Fruit fly (Drosophila melanogaster) whole organism, prepupa: ENCODE results near the gene Targ2.

ENCODE experiments used
- CG11294 ChIP-seq: fragments of 200-800 bp; sonication (Bioruptor generic); IDR thresholded peaks from 2 replicates; pipeline ENCODE4 v1.3.6; 2022; ENCODE audit warnings: missing biosample characterization, missing genetic modification characterization
- CG11762 ChIP-seq: fragments of 200-800 bp; sonication (Bioruptor generic); optimal IDR thresholded peaks from 3 replicates; lab custom pipeline; 2016; ENCODE audit warnings: missing biosample characterization, missing genetic modification characterization; ENCODE audit not compliant: insufficient read depth
- CG11902 ChIP-seq: fragments of 200-800 bp; sonication (Bioruptor generic); optimal IDR thresholded peaks from 3 replicates; lab custom pipeline; 2016; ENCODE audit warnings: missing biosample characterization, missing genetic modification characterization
- CG16779 ChIP-seq: fragments of 200-800 bp; sonication (Bioruptor generic); optimal IDR thresholded peaks from 3 replicates; lab custom pipeline; 2017; ENCODE audit warnings: missing biosample characterization, mild to moderate bottlenecking, missing genetic modification characterization
- CG3032 ChIP-seq: fragments of 200-800 bp; optimal IDR thresholded peaks from 2 replicates; lab custom pipeline; 2019; ENCODE audit warnings: missing biosample characterization, mild to moderate bottlenecking, missing genetic modification characterization, moderate library complexity
- CG31627 ChIP-seq: fragments of 200-800 bp; sonication (Bioruptor generic); optimal IDR thresholded peaks from 3 replicates; lab custom pipeline; 2016; ENCODE audit warnings: missing biosample characterization, missing genetic modification characterization
- CG34406 ChIP-seq: fragments of 200-800 bp; sonication (Bioruptor generic); optimal IDR thresholded peaks from 3 replicates; lab custom pipeline; 2016; ENCODE audit warnings: missing biosample characterization, missing genetic modification characterization
- CG3919 ChIP-seq: fragments of 200-800 bp; sonication (Bioruptor generic); optimal IDR thresholded peaks from 3 replicates; lab custom pipeline; 2016; ENCODE audit warnings: missing biosample characterization, missing genetic modification characterization
- CG4318 ChIP-seq: fragments of 200-800 bp; sonication (Bioruptor generic); optimal IDR thresholded peaks from 3 replicates; lab custom pipeline; 2017; ENCODE audit warnings: missing biosample characterization, mild to moderate bottlenecking, missing genetic modification characterization
- CG6808 ChIP-seq: fragments of 200-800 bp; sonication (Bioruptor generic); optimal IDR thresholded peaks from 3 replicates; lab custom pipeline; 2017; ENCODE audit warnings: missing biosample characterization, missing genetic modification characterization, mild to moderate bottlenecking, moderate library complexity, missing genetic modification reagents
- CG6854 ChIP-seq: fragments of 200-800 bp; sonication (Bioruptor generic); optimal IDR thresholded peaks from 2 replicates; lab custom pipeline; 2017; ENCODE audit warnings: missing biosample characterization, mild to moderate bottlenecking, missing genetic modification characterization
- CG8319 ChIP-seq: fragments of 200-800 bp; sonication (Bioruptor generic); optimal IDR thresholded peaks from 3 replicates; lab custom pipeline; 2016; ENCODE audit warnings: missing biosample characterization, missing genetic modification characterization
- Eip75B ChIP-seq: fragments of 200-800 bp; sonication (Bioruptor generic); optimal IDR thresholded peaks from 3 replicates; lab custom pipeline; 2016; ENCODE audit warnings: missing biosample characterization, missing genetic modification characterization
- Ets21C ChIP-seq: fragments of 200-800 bp; sonication (Bioruptor generic); optimal IDR thresholded peaks from 3 replicates; lab custom pipeline; 2016; ENCODE audit warnings: missing biosample characterization, missing genetic modification characterization
- Ets96B ChIP-seq: fragments of 200-800 bp; optimal IDR thresholded peaks from 2 replicates; lab custom pipeline; 2019; ENCODE audit warnings: missing biosample characterization, mild to moderate bottlenecking, missing genetic modification characterization, moderate library complexity
- Smox ChIP-seq: fragments of 200-800 bp; sonication (Bioruptor generic); optimal IDR thresholded peaks from 3 replicates; lab custom pipeline; 2016; ENCODE audit warnings: missing biosample characterization, missing genetic modification characterization
- Sox102F ChIP-seq: fragments of 200-800 bp; sonication (Bioruptor generic); optimal IDR thresholded peaks from 2 replicates; lab custom pipeline; 2016; ENCODE audit warnings: missing biosample characterization, mild to moderate bottlenecking, missing genetic modification characterization
- acj6 ChIP-seq: fragments of 200-800 bp; sonication (Bioruptor generic); optimal IDR thresholded peaks from 3 replicates; lab custom pipeline; 2016; ENCODE audit warnings: missing biosample characterization, missing genetic modification characterization
- cyc ChIP-seq: fragments of 200-800 bp; sonication (Bioruptor generic); optimal IDR thresholded peaks from 3 replicates; lab custom pipeline; 2016; ENCODE audit warnings: missing biosample characterization, missing genetic modification characterization
- eg ChIP-seq: fragments of 200-800 bp; sonication (Bioruptor generic); IDR thresholded peaks from 3 replicates; pipeline ENCODE4 v1.3.6; 2022; ENCODE audit warnings: missing biosample characterization, missing genetic modification characterization
- fd85E ChIP-seq: fragments of 200-800 bp; sonication (Bioruptor generic); optimal IDR thresholded peaks from 3 replicates; lab custom pipeline; 2016; ENCODE audit warnings: missing biosample characterization, missing genetic modification characterization
- salr ChIP-seq, 2 experiments: fragments of 200-800 bp; sonication (Bioruptor generic); optimal IDR thresholded peaks; 3 replicates each; lab custom pipeline; 2016 to 2018; ENCODE audit warnings: missing biosample characterization in 2 of 2, missing genetic modification characterization in 2 of 2, mild to moderate bottlenecking in 1 of 2
- spab ChIP-seq: fragments of 200-800 bp; sonication (Bioruptor generic); optimal IDR thresholded peaks from 2 replicates; lab custom pipeline; 2017; ENCODE audit warnings: missing biosample characterization, mild to moderate bottlenecking, missing genetic modification characterization, missing genetic modification reagents
- svp ChIP-seq: fragments of 200-800 bp; sonication (Bioruptor generic); peaks from one replicate; lab custom pipeline; 2016; ENCODE audit warnings: missing biosample characterization, missing genetic modification characterization
- topi ChIP-seq: fragments of 200-800 bp; sonication (Bioruptor generic); optimal IDR thresholded peaks from 3 replicates; lab custom pipeline; 2016; ENCODE audit warnings: missing biosample characterization, missing genetic modification characterization

The Targ2 gene

dm6 chr3L:21171905-21172304, 31.1 kb downstream of the Targ2 start, which contains the start of gene Ac78C (continued):
- TF ChIP-seq CG4318 (peak; percentile 82), CG16779 (tag; lab: Kevin White, UChicago) (peak; percentile 82), Smox (peak; percentile 77), Eip75B (GFP tag; lab: Kevin White, UChicago) (peak; percentile 90), fd85E (GFP tag; lab: Kevin White, UChicago) (peak; percentile 67), cyc (GFP tag; lab: Kevin White, UChicago) (peak; percentile 87), CG8319 (peak; percentile 82), salr (GFP tag; optimal IDR thresholded peaks at IDR 0.05; lab: Kevin White, UChicago) (peak; percentile 24 to 59), CG3919 (GFP tag; lab: Kevin White, UChicago) (peak; percentile 89), CG11294 (GFP tag; lab: Robert Waterston, UW) (peak; percentile 82), CG6854 (GFP tag; lab: Kevin White, UChicago) (peak; percentile 88), spab (GFP tag; lab: Kevin White, UChicago) (peak; percentile 68), Ets21C (GFP tag; lab: Kevin White, UChicago) (peak; percentile 80), acj6 (GFP tag; lab: Kevin White, UChicago) (peak; percentile 82), Ets96B (peak; percentile 83), CG11902 (GFP tag; lab: Kevin White, UChicago) (peak; percentile 94), CG11762 (peak; percentile 79), Sox102F (GFP tag; lab: Kevin White, UChicago) (peak; percentile 81), CG6808 (GFP tag; lab: Kevin White, UChicago) (peak; percentile 73), svp (peak; percentile 91), CG31627 (GFP tag; lab: Kevin White, UChicago) (peak; percentile 86), CG34406 (GFP tag; lab: Kevin White, UChicago) (peak; percentile 75), topi (GFP tag; lab: Kevin White, UChicago) (peak; percentile 82), CG3032 (peak; percentile 81), eg (GFP tag; lab: Robert Waterston, UW) (peak; percentile 91)
